Worm (Caenorhabditis elegans) whole organism, L2 larva: ENCODE data around the gene F35D2.3.
A peak's percentile ranks its signal among the peaks of the same experiment; 100 is the strongest.

ENCODE experiments used
- C34F6.9 ChIP-seq: fragments of 150-350 bp; optimal IDR thresholded peaks from 2 replicates; lab custom pipeline; 2014; ENCODE audit warnings: missing biosample characterization, missing genetic modification characterization
- F13H6.1 ChIP-seq: sonication (generic microtip); optimal IDR thresholded peaks from 2 replicates; lab custom pipeline; 2016; ENCODE audit warnings: missing genetic modification characterization, missing compliant biosample characterization
- Y55F3AM.14 ChIP-seq: fragments of 200-800 bp; sonication (Bioruptor generic); optimal IDR thresholded peaks from 2 replicates; lab custom pipeline; 2018; ENCODE audit warnings: mild to moderate bottlenecking, missing genetic modification characterization, missing compliant biosample characterization
- ZK546.5 ChIP-seq: sonication (generic microtip); optimal IDR thresholded peaks from 2 replicates; lab custom pipeline; 2017; ENCODE audit warnings: missing biosample characterization, missing genetic modification characterization
- aly-2 ChIP-seq: fragments of 150-350 bp; optimal IDR thresholded peaks from 2 replicates; lab custom pipeline; 2014; ENCODE audit warnings: missing biosample characterization, missing genetic modification characterization
- ama-1 ChIP-seq: fragments of 150-350 bp; optimal IDR thresholded peaks from 2 replicates; lab custom pipeline; 2018; ENCODE audit warnings: inconsistent platforms
- blmp-1 ChIP-seq: sonication (generic microtip); optimal IDR thresholded peaks from 2 replicates; lab custom pipeline; 2017; ENCODE audit warnings: missing genetic modification characterization, mild to moderate bottlenecking, missing compliant biosample characterization, antibody characterized with exemption, moderate library complexity; ENCODE audit not compliant: insufficient read depth
- ceh-16 ChIP-seq: fragments of 150-350 bp; optimal IDR thresholded peaks from 2 replicates; lab custom pipeline; 2014; ENCODE audit warnings: missing biosample characterization, missing genetic modification characterization
- ceh-82 ChIP-seq: fragments of 150-350 bp; optimal IDR thresholded peaks from 2 replicates; lab custom pipeline; 2014; ENCODE audit warnings: missing biosample characterization, missing genetic modification characterization
- crh-2 ChIP-seq: sonication (generic microtip); optimal IDR thresholded peaks from 2 replicates; lab custom pipeline; 2017; ENCODE audit warnings: missing biosample characterization, missing genetic modification characterization
- egl-27 ChIP-seq: sonication (generic microtip); optimal IDR thresholded peaks from 3 replicates; lab custom pipeline; 2017; ENCODE audit warnings: missing biosample characterization, missing genetic modification reagents, missing genetic modification characterization
- elt-1 ChIP-seq: fragments of 150-350 bp; optimal IDR thresholded peaks from 2 replicates; lab custom pipeline; 2014; ENCODE audit warnings: missing biosample characterization, missing genetic modification characterization
- elt-3 ChIP-seq: sonication (generic microtip); optimal IDR thresholded peaks from 2 replicates; lab custom pipeline; 2017; ENCODE audit warnings: missing biosample characterization, missing genetic modification characterization
- fos-1 ChIP-seq: fragments of 150-350 bp; optimal IDR thresholded peaks from 2 replicates; lab custom pipeline; 2014; ENCODE audit warnings: missing biosample characterization, missing genetic modification characterization
- gmeb-1 ChIP-seq: fragments of 150-350 bp; optimal IDR thresholded peaks from 2 replicates; lab custom pipeline; 2014; ENCODE audit warnings: missing biosample characterization, missing genetic modification characterization
- lin-11 ChIP-seq: fragments of 150-350 bp; sonication (generic microtip); optimal IDR thresholded peaks from 2 replicates; lab custom pipeline; 2014; ENCODE audit warnings: missing biosample characterization, missing genetic modification characterization, inconsistent platforms, mixed read lengths
- lin-13 ChIP-seq: fragments of 150-350 bp; optimal IDR thresholded peaks from 2 replicates; lab custom pipeline; 2014; ENCODE audit warnings: missing biosample characterization, missing genetic modification reagents, missing genetic modification characterization
- mab-5 ChIP-seq: fragments of 150-350 bp; optimal IDR thresholded peaks from 2 replicates; lab custom pipeline; 2014; ENCODE audit warnings: missing biosample characterization, missing genetic modification characterization
- mbf-1 ChIP-seq: sonication (generic microtip); optimal IDR thresholded peaks from 2 replicates; lab custom pipeline; 2017; ENCODE audit warnings: missing biosample characterization, missing genetic modification characterization
- mdl-1 ChIP-seq, 2 experiments: fragments of 150-350 bp in 1 of 2; sonication (generic microtip) in 1 of 2; optimal IDR thresholded peaks; 2 replicates each; lab custom pipeline; 2017; ENCODE audit warnings: missing biosample characterization in 2 of 2, missing genetic modification characterization in 2 of 2
- nhr-10 ChIP-seq: sonication (generic microtip); optimal IDR thresholded peaks from 2 replicates; lab custom pipeline; 2017; ENCODE audit warnings: missing biosample characterization, missing genetic modification characterization
- nhr-129 ChIP-seq: fragments of 150-350 bp; optimal IDR thresholded peaks from 2 replicates; lab custom pipeline; 2014; ENCODE audit warnings: missing biosample characterization, missing genetic modification characterization
- nhr-21 ChIP-seq: fragments of 150-350 bp; optimal IDR thresholded peaks from 2 replicates; lab custom pipeline; 2014; ENCODE audit warnings: missing biosample characterization, missing genetic modification characterization
- nhr-23 ChIP-seq: fragments of 150-350 bp; optimal IDR thresholded peaks from 2 replicates; lab custom pipeline; 2014; ENCODE audit warnings: missing biosample characterization, missing genetic modification reagents, missing genetic modification characterization
- nhr-237 ChIP-seq: fragments of 150-350 bp; optimal IDR thresholded peaks from 2 replicates; lab custom pipeline; 2014; ENCODE audit warnings: missing biosample characterization, missing genetic modification characterization
- nhr-25 ChIP-seq: fragments of 150-350 bp; sonication (generic microtip); optimal IDR thresholded peaks from 3 replicates; lab custom pipeline; 2014; ENCODE audit warnings: missing biosample characterization, missing genetic modification characterization
- nhr-6 ChIP-seq: fragments of 150-350 bp; optimal IDR thresholded peaks from 2 replicates; lab custom pipeline; 2014; ENCODE audit warnings: missing biosample characterization, missing genetic modification characterization
- nhr-77 ChIP-seq: fragments of 150-350 bp; optimal IDR thresholded peaks from 2 replicates; lab custom pipeline; 2014; ENCODE audit warnings: missing biosample characterization, missing genetic modification characterization
- peb-1 ChIP-seq: fragments of 150-350 bp; optimal IDR thresholded peaks from 2 replicates; lab custom pipeline; 2014; ENCODE audit warnings: missing biosample characterization, missing genetic modification characterization
- sem-4 ChIP-seq: fragments of 150-350 bp; optimal IDR thresholded peaks from 2 replicates; lab custom pipeline; 2014; ENCODE audit warnings: missing biosample characterization, missing genetic modification reagents, missing genetic modification characterization
- sma-3 ChIP-seq: sonication (generic microtip); optimal IDR thresholded peaks from 2 replicates; lab custom pipeline; 2016; ENCODE audit warnings: missing genetic modification reagents, missing genetic modification characterization, missing compliant biosample characterization
- sma-9 ChIP-seq, 2 experiments: fragments of 150-350 bp in 1 of 2; sonication (generic microtip) in 1 of 2; optimal IDR thresholded peaks; 2 replicates each; lab custom pipeline; 2014 to 2016; ENCODE audit warnings: missing genetic modification characterization in 2 of 2, mild to moderate bottlenecking in 1 of 2, missing biosample characterization in 1 of 2, missing compliant biosample characterization in 1 of 2, missing genetic modification reagents in 1 of 2, moderate library complexity in 1 of 2
- snpc-4 ChIP-seq: fragments of 150-350 bp; optimal IDR thresholded peaks from 2 replicates; lab custom pipeline; 2014; ENCODE audit warnings: missing biosample characterization, missing genetic modification characterization
- unc-55 ChIP-seq: fragments of 150-350 bp; sonication (generic microtip); optimal IDR thresholded peaks from 3 replicates; lab custom pipeline; 2014; ENCODE audit warnings: missing biosample characterization, missing genetic modification reagents, missing genetic modification characterization
- unc-62 ChIP-seq: fragments of 150-350 bp; optimal IDR thresholded peaks from 2 replicates; lab custom pipeline; 2014; ENCODE audit warnings: missing biosample characterization, missing genetic modification reagents, missing genetic modification characterization
- zag-1 ChIP-seq: fragments of 150-350 bp; optimal IDR thresholded peaks from 2 replicates; lab custom pipeline; 2014; ENCODE audit warnings: missing biosample characterization, missing genetic modification characterization
- ztf-1 ChIP-seq: fragments of 200-800 bp; sonication (Bioruptor generic); conservative IDR thresholded peaks from 2 replicates; pipeline ENCODE4 v1.3.6; 2022; ENCODE audit warnings: missing genetic modification characterization, missing compliant biosample characterization
- ztf-11 ChIP-seq: sonication (generic microtip); optimal IDR thresholded peaks from 2 replicates; lab custom pipeline; 2017; ENCODE audit warnings: missing biosample characterization, missing genetic modification characterization

Gene F35D2.3

ce11 chrII:7570305-7570704 lies at the start of gene F35D2.3:
Gene F35D2.3, plus strand, starts transcription at chrII:7570605.
- no peak for TF ChIP-seq lin-11 (tag; lab: Kevin White, UChicago)
- no peak for TF ChIP-seq blmp-1
- no peak for TF ChIP-seq nhr-6 (tag; lab: Kevin White, UChicago)
- no peak for TF ChIP-seq Y55F3AM.14 (GFP tag; lab: Kevin White, UChicago)
- TF ChIP-seq ceh-16 (tag; lab: Kevin White, UChicago), result no peak
- TF ChIP-seq nhr-23, result no peak
- TF ChIP-seq nhr-25, result no peak
- no peak for TF ChIP-seq peb-1 (tag; lab: Kevin White, UChicago)
- TF ChIP-seq nhr-237, result no peak
- TF ChIP-seq mbf-1 (tag; lab: Kevin White, UChicago), result no peak
- no peak for TF ChIP-seq snpc-4 (tag; lab: Kevin White, UChicago)
- no peak for TF ChIP-seq gmeb-1
- TF ChIP-seq ztf-1 (GFP tag; lab: Robert Waterston, UW), result no peak
- no peak for TF ChIP-seq fos-1
- no peak for TF ChIP-seq crh-2 (tag; lab: Kevin White, UChicago)
- no peak for TF ChIP-seq elt-1 (tag; lab: Kevin White, UChicago)
- no peak for TF ChIP-seq nhr-21
- no peak for TF ChIP-seq nhr-10 (tag; lab: Kevin White, UChicago)
- no peak for TF ChIP-seq ama-1 (lab: Kevin White, UChicago)
- TF ChIP-seq zag-1, result no peak

ce11 chrII:7521420-7521819 lies 49.0 kb upstream of the F35D2.3 start:
- TF ChIP-seq ZK546.5 (tag; lab: Kevin White, UChicago) (no peak), elt-3 (tag; lab: Kevin White, UChicago) (no peak), lin-13 (GFP tag; lab: Kevin White, UChicago) (no peak), sem-4 (tag; lab: Kevin White, UChicago) (no peak), aly-2 (tag; lab: Kevin White, UChicago) (no peak), sma-9 (GFP tag; optimal IDR thresholded peaks at IDR 0.05; lab: Kevin White, UChicago) (no peak), sma-9 (tag; optimal IDR thresholded peaks at IDR 0.05; lab: Kevin White, UChicago) (no peak), crh-2 (tag; lab: Kevin White, UChicago) (no peak), ceh-82 (tag; lab: Kevin White, UChicago) (no peak), nhr-129 (no peak), nhr-21 (no peak), nhr-237 (no peak), unc-62 (GFP tag; lab: Kevin White, UChicago) (no peak)

- TF ChIP-seq nhr-10 (tag; lab: Kevin White, UChicago) (no peak), blmp-1 (no peak), elt-3 (tag; lab: Kevin White, UChicago) (no peak), sma-9 (GFP tag; optimal IDR thresholded peaks at IDR 0.05; lab: Kevin White, UChicago) (no peak), sma-9 (tag; optimal IDR thresholded peaks at IDR 0.05; lab: Kevin White, UChicago) (no peak)
- TF ChIP-seq, all 48 proteins: peak for 0
Measured at ce11 chrII:7523281-7523680, 47.1 kb upstream of the F35D2.3 start, which contains the start of gene ZK1290.15. Gene ZK1290.15, plus strand, starts transcription at chrII:7523581.

- no peak for TF ChIP-seq unc-55 (GFP tag; lab: Kevin White, UChicago)
- TF ChIP-seq ztf-1 (GFP tag; lab: Robert Waterston, UW), result no peak
- no peak for TF ChIP-seq nhr-25
- TF ChIP-seq ZK546.5 (tag; lab: Kevin White, UChicago), result no peak
- no peak for TF ChIP-seq C34F6.9
Measured at ce11 chrII:7525458-7525857, 44.9 kb upstream of the F35D2.3 start, which contains the start of the genes ZK1290.7 and rnh-1.1. Gene ZK1290.7, minus strand, starts transcription at chrII:7525558. Gene rnh-1.1, plus strand, starts transcription at chrII:7525738.

ce11 chrII:7528210-7528609 lies 42.2 kb upstream of the F35D2.3 start:
- TF ChIP-seq ztf-11 (tag; lab: Kevin White, UChicago) (no peak), nhr-129 (peak; percentile 71), ZK546.5 (tag; lab: Kevin White, UChicago) (no peak), mdl-1 (tag; optimal IDR thresholded peaks at IDR 0.05; lab: Kevin White, UChicago) (peak in 1 of 2 experiments; percentile 53), sma-9 (GFP tag; optimal IDR thresholded peaks at IDR 0.05; lab: Kevin White, UChicago) (peak; percentile 98), sma-9 (tag; optimal IDR thresholded peaks at IDR 0.05; lab: Kevin White, UChicago) (no peak), crh-2 (tag; lab: Kevin White, UChicago) (peak; percentile 76), F13H6.1 (no peak), nhr-77 (tag; lab: Kevin White, UChicago) (no peak), peb-1 (tag; lab: Kevin White, UChicago) (no peak), sma-3 (GFP tag; lab: Kevin White, UChicago) (peak; percentile 93), mab-5 (tag; lab: Kevin White, UChicago) (no peak), nhr-23 (no peak), blmp-1 (peak; percentile 87), egl-27 (tag; lab: Kevin White, UChicago) (no peak), nhr-21 (peak; percentile 83), fos-1 (peak; percentile 66), gmeb-1 (peak; percentile 64)
